Fruit fly (Drosophila melanogaster) whole organism, prepupa: ENCODE measurements around the gene hook.

Source experiments
- CG11902 ChIP-seq: fragments of 200-800 bp; sonication (Bioruptor generic); optimal IDR thresholded peaks from 3 replicates; lab custom pipeline; 2016; ENCODE audit warnings: missing biosample characterization, missing genetic modification characterization
- OdsH ChIP-seq: fragments of 200-800 bp; sonication (Bioruptor generic); optimal IDR thresholded peaks from 3 replicates; lab custom pipeline; 2016; ENCODE audit warnings: missing biosample characterization, missing genetic modification characterization
- Sox15 ChIP-seq: fragments of 200-800 bp; sonication (Bioruptor generic); optimal IDR thresholded peaks from 3 replicates; lab custom pipeline; 2016; ENCODE audit warnings: missing biosample characterization, missing genetic modification characterization
- acj6 ChIP-seq: fragments of 200-800 bp; sonication (Bioruptor generic); optimal IDR thresholded peaks from 3 replicates; lab custom pipeline; 2016; ENCODE audit warnings: missing biosample characterization, missing genetic modification characterization
- fd59A ChIP-seq: fragments of 200-800 bp; sonication (Bioruptor generic); optimal IDR thresholded peaks from 2 replicates; lab custom pipeline; 2017; ENCODE audit warnings: missing biosample characterization, mild to moderate bottlenecking, missing genetic modification characterization, missing genetic modification reagents
- net ChIP-seq: fragments of 200-800 bp; sonication (Bioruptor generic); optimal IDR thresholded peaks from 3 replicates; lab custom pipeline; 2016; ENCODE audit warnings: missing biosample characterization, missing genetic modification characterization
- vri ChIP-seq: fragments of 200-800 bp; sonication (Bioruptor generic); optimal IDR thresholded peaks from 3 replicates; lab custom pipeline; 2016; ENCODE audit warnings: missing biosample characterization, mild to moderate bottlenecking, missing genetic modification characterization

dm6 chr2L:19078928-19079327 lies 45.6 kb upstream of the hook start, which contains the start of gene CG10700:
- TF ChIP-seq acj6 (GFP tag; lab: Kevin White, UChicago) (no peak), vri (GFP tag; lab: Kevin White, UChicago) (no peak), CG11902 (GFP tag; lab: Kevin White, UChicago) (no peak), OdsH (GFP tag; lab: Kevin White, UChicago) (no peak), net (GFP tag; lab: Kevin White, UChicago) (no peak), fd59A (GFP tag; lab: Kevin White, UChicago) (no peak), Sox15 (GFP tag; lab: Kevin White, UChicago) (no peak)
